Fruit fly (Drosophila melanogaster): ENCODE results near the gene CG34332.
"Not testable (repeated sequence)": the region's sequence is repeated elsewhere in the genome, so short reads cannot be mapped to it uniquely, and the experiment has no call there.

Gene CG34332

dm6 chrX:20166484-20167038 is 25.8 kb downstream of the CG34332 start, which contains the start of gene CG9577:
CG9577 (plus strand) TSS chrX:20166673.
- peak; percentile 49 for TF ChIP-seq Pif1A (GFP tag; optimal IDR thresholded peaks at IDR 0.05)
- peak; percentile 64 for TF ChIP-seq CG34367 (tag; optimal IDR thresholded peaks at IDR 0.05)
- no peak for TF ChIP-seq CG32121 (GFP tag; IDR thresholded peaks at IDR 0.05)
- peak; percentile 37 for TF ChIP-seq CG15710 (tag; optimal IDR thresholded peaks at IDR 0.05)
- peak; percentile 87 for TF ChIP-seq EcR (GFP tag; optimal IDR thresholded peaks at IDR 0.05)
- TF ChIP-seq CG17806 (tag; optimal IDR thresholded peaks at IDR 0.05), result peak; percentile 32
- TF ChIP-seq CG8159 (tag; optimal IDR thresholded peaks at IDR 0.05), result peak; percentile 30
- TF ChIP-seq CG9948 (tag; optimal IDR thresholded peaks at IDR 0.05), result no peak
- no peak for TF ChIP-seq CG10348 (GFP tag; IDR thresholded peaks at IDR 0.05)
- peak; percentile 93 for TF ChIP-seq gl (tag; optimal IDR thresholded peaks at IDR 0.05)
- peak; percentile 48 for TF ChIP-seq Pif1B (GFP tag; optimal IDR thresholded peaks at IDR 0.05)
- no peak for TF ChIP-seq rn (GFP tag; IDR thresholded peaks at IDR 0.05)
- TF ChIP-seq CG8301 (tag; optimal IDR thresholded peaks at IDR 0.05), result peak; percentile 48
- TF ChIP-seq CG13204 (GFP tag; optimal IDR thresholded peaks at IDR 0.05), result peak; percentile 82
- TF ChIP-seq CG14655 (GFP tag; optimal IDR thresholded peaks at IDR 0.05), result peak; percentile 66
- TF ChIP-seq fd96Ca (GFP tag; IDR thresholded peaks at IDR 0.05), result peak; percentile 21; the same call in 1 of the 3 replicates
- peak; percentile 60; the same call in 1 of the 3 replicates for TF ChIP-seq CG4496 (GFP tag; IDR thresholded peaks at IDR 0.05)
- peak; percentile 39 for TF ChIP-seq Snoo (tag; optimal IDR thresholded peaks at IDR 0.05)
- peak; percentile 78 for TF ChIP-seq CG12605 (GFP tag; IDR thresholded peaks at IDR 0.05)
- TF ChIP-seq D1 (tag; optimal IDR thresholded peaks at IDR 0.05), result no peak
- peak; percentile 21; the same call in 1 of the 2 replicates for TF ChIP-seq Ets98B (GFP tag; IDR thresholded peaks at IDR 0.05)

dm6 chrX:20169898-20170297 is 29.1 kb downstream of the CG34332 start, which contains the start of the genes CG9581 and CG9578:
CG9581 (minus strand) TSS chrX:20169981.
CG9578 (plus strand) TSS chrX:20170222.
- TF ChIP-seq CG13204 (GFP tag; optimal IDR thresholded peaks at IDR 0.05) (no peak), CG12605 (GFP tag; IDR thresholded peaks at IDR 0.05) (no peak), CG17806 (tag; optimal IDR thresholded peaks at IDR 0.05) (no peak), CG4496 (GFP tag; IDR thresholded peaks at IDR 0.05) (no peak), gl (tag; optimal IDR thresholded peaks at IDR 0.05) (no peak), Ets98B (GFP tag; IDR thresholded peaks at IDR 0.05) (no peak)

- TF ChIP-seq EcR (GFP tag; optimal IDR thresholded peaks at IDR 0.05) (peak; percentile 17), CG9948 (tag; optimal IDR thresholded peaks at IDR 0.05) (peak; percentile 91), CG32121 (GFP tag; IDR thresholded peaks at IDR 0.05) (peak; percentile 93), CG17806 (tag; optimal IDR thresholded peaks at IDR 0.05) (peak; percentile 90), Snoo (tag; optimal IDR thresholded peaks at IDR 0.05) (peak; percentile 92), Pif1A (GFP tag; optimal IDR thresholded peaks at IDR 0.05) (peak; percentile 95), CG15710 (tag; optimal IDR thresholded peaks at IDR 0.05) (peak; percentile 93), gl (tag; optimal IDR thresholded peaks at IDR 0.05) (peak; percentile 72), CG13204 (GFP tag; optimal IDR thresholded peaks at IDR 0.05) (peak; percentile 79), CG12605 (GFP tag; IDR thresholded peaks at IDR 0.05) (peak; percentile 81), fd96Ca (GFP tag; IDR thresholded peaks at IDR 0.05) (peak; percentile 92), Pif1B (GFP tag; optimal IDR thresholded peaks at IDR 0.05) (peak; percentile 92), CG10348 (GFP tag; IDR thresholded peaks at IDR 0.05) (peak; percentile 75), rn (GFP tag; IDR thresholded peaks at IDR 0.05) (peak; percentile 83), CG14655 (GFP tag; optimal IDR thresholded peaks at IDR 0.05) (peak; percentile 95), CG34367 (tag; optimal IDR thresholded peaks at IDR 0.05) (peak; percentile 84), CG8159 (tag; optimal IDR thresholded peaks at IDR 0.05) (peak; percentile 94), Ets98B (GFP tag; IDR thresholded peaks at IDR 0.05) (peak; percentile 82; the same call in 1 of the 2 replicates), D1 (tag; optimal IDR thresholded peaks at IDR 0.05) (peak; percentile 87), CG8301 (tag; optimal IDR thresholded peaks at IDR 0.05) (peak; percentile 91), CG4496 (GFP tag; IDR thresholded peaks at IDR 0.05) (peak; percentile 91)
These were observed 32.7 kb downstream of the CG34332 start, which contains the start of gene AnxB10 for dm6 chrX:20173464-20173995. AnxB10 (minus strand) TSS chrX:20173514.

dm6 chrX:20178538-20178937 is 37.7 kb downstream of the CG34332 start, which contains the start of gene Sdic1:
Sdic1 (minus strand) TSS chrX:20178638.
- not testable (repeated sequence) for TF ChIP-seq CG4496 (GFP tag; IDR thresholded peaks at IDR 0.05); CG34367 (tag; optimal IDR thresholded peaks at IDR 0.05); Pif1B (GFP tag; optimal IDR thresholded peaks at IDR 0.05)

- TF ChIP-seq CG8159, CG9948, D1 (tag; optimal IDR thresholded peaks at IDR 0.05): not testable (repeated sequence)
These were observed 45.6 kb downstream of the CG34332 start, which contains the start of gene Sdic2 for dm6 chrX:20186387-20186786. Sdic2 (minus strand) TSS chrX:20186487.
